Worm (Caenorhabditis elegans) whole organism, young adult: Measurements from ENCODE around the gene srx-135.

ENCODE experiments used
- B0019.2 ChIP-seq: fragments of 200-800 bp; sonication (Bioruptor generic); conservative IDR thresholded peaks from 2 replicates; pipeline ENCODE4 v1.3.6; 2022; ENCODE audit warnings: missing genetic modification reagents, missing genetic modification characterization, missing compliant biosample characterization
- B0035.1 ChIP-seq: sonication (generic microtip); optimal IDR thresholded peaks from 2 replicates; lab custom pipeline; 2016; ENCODE audit warnings: missing genetic modification characterization, mild to moderate bottlenecking, missing compliant biosample characterization, missing genotype, missing genetic modification reagents
- B0261.1 ChIP-seq: sonication (generic microtip); optimal IDR thresholded peaks from 2 replicates; lab custom pipeline; 2016; ENCODE audit warnings: mild to moderate bottlenecking, missing genetic modification characterization, moderate library complexity, missing compliant biosample characterization
- F23B12.7 ChIP-seq: sonication (generic microtip); optimal IDR thresholded peaks from 2 replicates; lab custom pipeline; 2017; ENCODE audit warnings: missing genetic modification characterization, mild to moderate bottlenecking, missing compliant biosample characterization, antibody characterized with exemption, moderate library complexity; ENCODE audit not compliant: insufficient read depth
- F33H1.4 ChIP-seq: fragments of 200-800 bp; sonication (Bioruptor generic); IDR thresholded peaks from 2 replicates; pipeline ENCODE4 v1.3.6; 2022; ENCODE audit warnings: missing genetic modification reagents, missing genetic modification characterization, missing compliant biosample characterization
- F49E8.2 ChIP-seq: sonication (generic microtip); optimal IDR thresholded peaks from 3 replicates; lab custom pipeline; 2017; ENCODE audit warnings: missing genetic modification characterization, mild to moderate bottlenecking, missing compliant biosample characterization, antibody characterized with exemption, moderate library complexity; ENCODE audit not compliant: insufficient read depth
- F57C9.4 ChIP-seq: sonication (generic microtip); optimal IDR thresholded peaks from 2 replicates; lab custom pipeline; 2017; ENCODE audit warnings: mild to moderate bottlenecking, missing genetic modification characterization, missing compliant biosample characterization
- K11D2.4 ChIP-seq: fragments of 200-800 bp; sonication (Bioruptor generic); IDR thresholded peaks from 2 replicates; pipeline ENCODE4 v1.3.6; 2022; ENCODE audit warnings: missing genetic modification reagents, missing genetic modification characterization, missing compliant biosample characterization
- K12H6.12 ChIP-seq: fragments of 200-800 bp; sonication (Bioruptor generic); optimal IDR thresholded peaks from 2 replicates; lab custom pipeline; 2018; ENCODE audit warnings: mild to moderate bottlenecking, missing genetic modification characterization, missing compliant biosample characterization
- ZK185.1 ChIP-seq: sonication (generic microtip); optimal IDR thresholded peaks from 2 replicates; lab custom pipeline; 2016; ENCODE audit warnings: mild to moderate bottlenecking, missing genetic modification characterization, missing compliant biosample characterization; ENCODE audit not compliant: poor library complexity, severe bottlenecking
- atf-7 ChIP-seq: sonication (generic microtip); optimal IDR thresholded peaks from 2 replicates; lab custom pipeline; 2017; ENCODE audit warnings: mild to moderate bottlenecking, missing genetic modification characterization, missing compliant biosample characterization
- attf-5 ChIP-seq: fragments of 200-800 bp; sonication (Bioruptor generic); optimal IDR thresholded peaks from 2 replicates; lab custom pipeline; 2018; ENCODE audit warnings: mild to moderate bottlenecking, missing genetic modification characterization, missing compliant biosample characterization
- cebp-1 ChIP-seq, 2 experiments: fragments of 200-800 bp in 1 of 2; sonication (Bioruptor generic) in 1 of 2; sonication (generic microtip) in 1 of 2; IDR thresholded peaks in 1 of 2; optimal IDR thresholded peaks in 1 of 2; 2 replicates each; pipeline versions ENCODE4 v1.3.6 to Lab custom; 2017 to 2022; ENCODE audit warnings: missing compliant biosample characterization in 2 of 2, missing genetic modification characterization in 2 of 2, mild to moderate bottlenecking in 1 of 2, missing genetic modification reagents in 1 of 2, moderate library complexity in 1 of 2
- cebp-2 ChIP-seq: fragments of 200-800 bp; sonication (Bioruptor generic); IDR thresholded peaks from 2 replicates; pipeline ENCODE4 v1.3.6; 2022; ENCODE audit warnings: missing genetic modification characterization, missing compliant biosample characterization
- ceh-79 ChIP-seq: sonication (generic microtip); optimal IDR thresholded peaks from 2 replicates; lab custom pipeline; 2017; ENCODE audit warnings: mild to moderate bottlenecking, missing genetic modification characterization, missing compliant biosample characterization
- chd-7 ChIP-seq: sonication (generic microtip); optimal IDR thresholded peaks from 2 replicates; lab custom pipeline; 2016; ENCODE audit warnings: mild to moderate bottlenecking, missing genetic modification characterization, moderate library complexity, missing compliant biosample characterization
- dox-1 ChIP-seq: fragments of 200-800 bp; sonication (Bioruptor generic); IDR thresholded peaks from 2 replicates; pipeline ENCODE4 v1.3.6; 2022; ENCODE audit warnings: missing genetic modification reagents, missing genetic modification characterization, missing compliant biosample characterization
- dpff-1 ChIP-seq: sonication (generic microtip); optimal IDR thresholded peaks from 2 replicates; lab custom pipeline; 2017; ENCODE audit warnings: mild to moderate bottlenecking, missing genetic modification characterization, missing compliant biosample characterization
- dpl-1 ChIP-seq: fragments of 150-350 bp; optimal IDR thresholded peaks from 2 replicates; lab custom pipeline; 2014; ENCODE audit warnings: missing biosample characterization, missing genetic modification reagents, missing genetic modification characterization
- egl-44 ChIP-seq: fragments of 200-800 bp; sonication (Bioruptor generic); IDR thresholded peaks from 2 replicates; pipeline ENCODE4 v1.3.6; 2022; ENCODE audit warnings: missing genetic modification reagents, missing genetic modification characterization, missing compliant biosample characterization
- ekl-4 ChIP-seq: fragments of 200-800 bp; sonication (Bioruptor generic); IDR thresholded peaks from 2 replicates; pipeline ENCODE4 v1.3.6; 2022; ENCODE audit warnings: missing genetic modification reagents, missing genetic modification characterization, missing compliant biosample characterization
- ets-4 ChIP-seq: fragments of 200-800 bp; sonication (Bioruptor generic); optimal IDR thresholded peaks from 2 replicates; lab custom pipeline; 2018; ENCODE audit warnings: mild to moderate bottlenecking, missing genetic modification characterization, missing compliant biosample characterization
- fkh-3 ChIP-seq: sonication (generic microtip); optimal IDR thresholded peaks from 2 replicates; lab custom pipeline; 2016; ENCODE audit warnings: mild to moderate bottlenecking, missing genetic modification characterization, missing compliant biosample characterization
- gei-17 ChIP-seq: fragments of 200-800 bp; sonication (Bioruptor generic); optimal IDR thresholded peaks from 2 replicates; lab custom pipeline; 2018; ENCODE audit warnings: mild to moderate bottlenecking, missing genetic modification characterization, missing compliant biosample characterization
- hlh-26 ChIP-seq: fragments of 200-800 bp; sonication (Bioruptor generic); conservative IDR thresholded peaks from 2 replicates; pipeline ENCODE4 v1.3.6; 2022; ENCODE audit warnings: missing genetic modification reagents, missing genetic modification characterization, missing compliant biosample characterization
- lag-1 ChIP-seq: fragments of 200-800 bp; sonication (Bioruptor generic); IDR thresholded peaks from 2 replicates; pipeline ENCODE4 v1.3.6; 2022; ENCODE audit warnings: missing genetic modification reagents, missing genetic modification characterization, missing compliant biosample characterization
- let-526 ChIP-seq: fragments of 200-800 bp; sonication (Bioruptor generic); IDR thresholded peaks from 2 replicates; pipeline ENCODE4 v1.3.6; 2022; ENCODE audit warnings: missing genetic modification reagents, missing genetic modification characterization, missing compliant biosample characterization
- lin-35 ChIP-seq, 3 experiments: fragments of 150-350 bp in 2 of 3; sonication (generic microtip) in 1 of 3; optimal IDR thresholded peaks; 2 replicates each; lab custom pipeline; 2014 to 2018; ENCODE audit warnings: missing biosample characterization in 3 of 3, missing genetic modification characterization in 3 of 3, missing genetic modification reagents in 3 of 3
- lin-54 ChIP-seq: fragments of 200-800 bp; sonication (Bioruptor generic); optimal IDR thresholded peaks from 2 replicates; lab custom pipeline; 2018; ENCODE audit warnings: mild to moderate bottlenecking, missing genetic modification characterization, missing compliant biosample characterization
- lsl-1 ChIP-seq: fragments of 200-800 bp; sonication (Bioruptor generic); optimal IDR thresholded peaks from 2 replicates; lab custom pipeline; 2018; ENCODE audit warnings: mild to moderate bottlenecking, missing genetic modification characterization, moderate library complexity, missing compliant biosample characterization
- lsy-27 ChIP-seq: sonication (generic microtip); optimal IDR thresholded peaks from 2 replicates; lab custom pipeline; 2017; ENCODE audit warnings: missing genetic modification characterization, mild to moderate bottlenecking, missing compliant biosample characterization, antibody characterized with exemption, missing genotype, borderline replicate concordance; ENCODE audit not compliant: insufficient read depth
- madf-10 ChIP-seq: sonication (generic microtip); optimal IDR thresholded peaks from 2 replicates; lab custom pipeline; 2016; ENCODE audit warnings: mild to moderate bottlenecking, missing genetic modification characterization, missing compliant biosample characterization
- madf-3 ChIP-seq: fragments of 200-800 bp; sonication (Bioruptor generic); IDR thresholded peaks from 2 replicates; pipeline ENCODE4 v1.3.6; 2022; ENCODE audit warnings: missing genetic modification reagents, missing genetic modification characterization, missing compliant biosample characterization
- mel-28 ChIP-seq: sonication (generic microtip); optimal IDR thresholded peaks from 2 replicates; lab custom pipeline; 2016; ENCODE audit warnings: borderline replicate concordance, mild to moderate bottlenecking, missing genetic modification characterization, missing compliant biosample characterization
- mxl-1 ChIP-seq: sonication (generic microtip); optimal IDR thresholded peaks from 2 replicates; lab custom pipeline; 2016; ENCODE audit warnings: missing genetic modification characterization, missing compliant biosample characterization
- nfyb-1 ChIP-seq: fragments of 200-800 bp; sonication (Bioruptor generic); IDR thresholded peaks from 2 replicates; pipeline ENCODE4 v1.3.6; 2022; ENCODE audit warnings: missing genetic modification reagents, missing genetic modification characterization, missing compliant biosample characterization
- nhr-120 ChIP-seq: fragments of 200-800 bp; sonication (Bioruptor generic); IDR thresholded peaks from 2 replicates; pipeline ENCODE4 v1.3.6; 2022; ENCODE audit warnings: missing genetic modification characterization, missing compliant biosample characterization
- nhr-90 ChIP-seq: sonication (generic microtip); optimal IDR thresholded peaks from 2 replicates; lab custom pipeline; 2016; ENCODE audit warnings: missing genotype, mild to moderate bottlenecking, missing genetic modification characterization, missing compliant biosample characterization
- rec-8 ChIP-seq, 2 experiments: sonication (generic microtip); optimal IDR thresholded peaks; 2 replicates each; lab custom pipeline; 2016; ENCODE audit warnings: mild to moderate bottlenecking in 2 of 2, missing genetic modification characterization in 2 of 2, missing genetic modification reagents in 2 of 2, missing genotype in 2 of 2, missing biosample characterization in 1 of 2, missing compliant biosample characterization in 1 of 2, moderate library complexity in 1 of 2
- repo-1 ChIP-seq: sonication (generic microtip); optimal IDR thresholded peaks from 2 replicates; lab custom pipeline; 2017; ENCODE audit warnings: mild to moderate bottlenecking, missing genetic modification characterization, missing compliant biosample characterization
- rpc-1 ChIP-seq, 2 experiments: fragments of 150-350 bp in 1 of 2; sonication (generic microtip) in 1 of 2; optimal IDR thresholded peaks; 2 replicates each; lab custom pipeline; 2014 to 2018; ENCODE audit warnings: missing biosample characterization in 1 of 2, missing genetic modification characterization in 1 of 2, missing genetic modification reagents in 1 of 2, missing genotype in 1 of 2
- snpc-4 ChIP-seq, 5 experiments: fragments of 150-350 bp in 1 of 5; sonication (generic microtip) in 4 of 5; optimal IDR thresholded peaks; 2 replicates each; lab custom pipeline; 2014 to 2018; ENCODE audit warnings: missing genetic modification characterization in 5 of 5, missing biosample characterization in 3 of 5, antibody characterized with exemption in 2 of 5, mild to moderate bottlenecking in 2 of 5, missing compliant biosample characterization in 2 of 5, missing genotype in 2 of 5, moderate library complexity in 2 of 5, missing genetic modification reagents in 1 of 5
- somi-1 ChIP-seq: fragments of 200-800 bp; sonication (Bioruptor generic); optimal IDR thresholded peaks from 2 replicates; lab custom pipeline; 2018; ENCODE audit warnings: mild to moderate bottlenecking, missing genetic modification characterization, missing compliant biosample characterization
- tlf-1 ChIP-seq: fragments of 200-800 bp; sonication (Bioruptor generic); optimal IDR thresholded peaks from 2 replicates; lab custom pipeline; 2018; ENCODE audit warnings: mild to moderate bottlenecking, missing genetic modification characterization, missing compliant biosample characterization
- ztf-28 ChIP-seq: fragments of 200-800 bp; sonication (Bioruptor generic); IDR thresholded peaks from 2 replicates; pipeline ENCODE4 v1.3.6; 2022; ENCODE audit warnings: missing genetic modification reagents, missing genetic modification characterization, missing compliant biosample characterization
- ztf-3 ChIP-seq: fragments of 200-800 bp; sonication (Bioruptor generic); optimal IDR thresholded peaks from 2 replicates; lab custom pipeline; 2018; ENCODE audit warnings: mild to moderate bottlenecking, missing genetic modification characterization, missing compliant biosample characterization

Gene srx-135

DNA sequence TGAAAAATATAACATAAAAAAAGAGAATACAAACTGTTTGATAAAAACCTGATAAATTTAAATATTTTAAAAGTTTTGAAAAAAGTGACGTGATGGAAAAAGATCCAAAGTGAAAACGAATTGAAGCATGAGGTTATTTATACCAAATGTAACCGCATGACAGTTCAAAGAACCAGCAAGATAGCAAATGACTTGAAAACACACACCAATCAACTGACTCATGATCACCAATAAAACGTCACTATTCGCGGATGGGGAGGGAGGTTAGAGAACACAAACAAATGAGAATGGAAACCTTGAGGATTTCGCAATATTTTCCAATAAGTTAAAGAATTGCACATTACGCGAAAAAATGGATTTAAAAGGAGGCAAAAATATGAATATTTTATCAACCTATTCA lies 50.4 kb downstream of the srx-135 start, which contains the start of gene C06B3.7:
TSS of gene C06B3.7 (plus strand) at position 287 of the 400 bp plus-strand sequence.
- TF ChIP-seq lin-35 (GFP tag; optimal IDR thresholded peaks at IDR 0.05; lab: Kevin White, UChicago), result no peak
- TF ChIP-seq madf-10 (tag; lab: Kevin White, UChicago), result peak; percentile 72
- TF ChIP-seq hlh-26 (GFP tag; lab: Robert Waterston, UW), result no peak
- no peak for TF ChIP-seq B0019.2 (GFP tag; lab: Robert Waterston, UW)
- no peak for TF ChIP-seq fkh-3 (tag; lab: Kevin White, UChicago)
- TF ChIP-seq rpc-1 (optimal IDR thresholded peaks at IDR 0.05; lab: Kevin White, UChicago), result no peak
- no peak for TF ChIP-seq rpc-1 (tag; optimal IDR thresholded peaks at IDR 0.05; lab: Kevin White, UChicago)
- TF ChIP-seq gei-17 (GFP tag; lab: Kevin White, UChicago), result no peak
- TF ChIP-seq atf-7, result peak; percentile 96
- no peak for TF ChIP-seq B0261.1 (tag; lab: Kevin White, UChicago)
- TF ChIP-seq tlf-1 (GFP tag; lab: Kevin White, UChicago), result peak; percentile 59
- TF ChIP-seq cebp-2 (GFP tag; lab: Robert Waterston, UW), result no peak
- no peak for TF ChIP-seq mxl-1 (tag; lab: Kevin White, UChicago)
- peak; percentile 72 for TF ChIP-seq attf-5 (GFP tag; lab: Kevin White, UChicago)
- TF ChIP-seq K12H6.12 (tag; lab: Kevin White, UChicago), result peak; percentile 65
- TF ChIP-seq nhr-120 (GFP tag; lab: Robert Waterston, UW), result no peak
- no peak for TF ChIP-seq chd-7 (tag; lab: Kevin White, UChicago)
- no peak for TF ChIP-seq lsy-27 (tag; lab: Kevin White, UChicago)
- TF ChIP-seq F57C9.4 (tag; lab: Kevin White, UChicago), result no peak
- TF ChIP-seq rec-8 (tag; optimal IDR thresholded peaks at IDR 0.05; lab: Kevin White, UChicago), result no peak
- no peak for TF ChIP-seq ztf-3 (GFP tag; lab: Kevin White, UChicago)
- TF ChIP-seq lin-54 (GFP tag; lab: Kevin White, UChicago), result no peak
- TF ChIP-seq snpc-4 (GFP tag; optimal IDR thresholded peaks at IDR 0.05; lab: Kevin White, UChicago), result no peak
- peak in 2 of 4 experiments; percentile 1 to 51 for TF ChIP-seq snpc-4 (tag; optimal IDR thresholded peaks at IDR 0.05; lab: Kevin White, UChicago)
- TF ChIP-seq ets-4 (GFP tag; lab: Kevin White, UChicago), result no peak
- TF ChIP-seq madf-3 (GFP tag; lab: Robert Waterston, UW), result 0 out of 2 replicates have a peak, but pooled peaks have one; percentile 2
- peak; percentile 14 for TF ChIP-seq F23B12.7
- no peak for TF ChIP-seq ceh-79 (tag; lab: Kevin White, UChicago)
- no peak for TF ChIP-seq mel-28 (tag; lab: Kevin White, UChicago)
- TF ChIP-seq K11D2.4 (GFP tag; lab: Robert Waterston, UW), result peak; percentile 45; the same call in 1 of the 2 replicates
- no peak for TF ChIP-seq repo-1
- peak; percentile 37; the same call in 1 of the 2 replicates for TF ChIP-seq egl-44
- TF ChIP-seq dpff-1, result no peak
- peak; percentile 98 for TF ChIP-seq cebp-1 (GFP tag; IDR thresholded peaks at IDR 0.05; lab: Robert Waterston, UW)
- peak; percentile 99 for TF ChIP-seq cebp-1 (tag; optimal IDR thresholded peaks at IDR 0.05; lab: Kevin White, UChicago)
- TF ChIP-seq B0035.1 (tag; lab: Kevin White, UChicago), result no peak
- TF ChIP-seq ZK185.1 (tag; lab: Kevin White, UChicago), result peak; percentile 17
- no peak for TF ChIP-seq ekl-4
- TF ChIP-seq lag-1, result no peak
- no peak for TF ChIP-seq F33H1.4 (GFP tag; lab: Robert Waterston, UW)
- TF ChIP-seq let-526, result peak; percentile 81
- TF ChIP-seq dox-1 (GFP tag; lab: Robert Waterston, UW), result no peak
- TF ChIP-seq dpl-1, result no peak
- TF ChIP-seq F49E8.2 (tag; lab: Kevin White, UChicago), result no peak
- TF ChIP-seq ztf-28 (GFP tag; lab: Robert Waterston, UW), result no peak
- TF ChIP-seq nhr-90 (tag; lab: Kevin White, UChicago), result no peak
- TF ChIP-seq somi-1, result peak; percentile 53
- no peak for TF ChIP-seq lsl-1 (GFP tag; lab: Kevin White, UChicago)
- peak; percentile 46; the same call in 1 of the 2 replicates for TF ChIP-seq nfyb-1 (GFP tag; lab: Robert Waterston, UW)
